Fruit fly (Drosophila melanogaster) whole organism, pupa: Measurements from ENCODE around the gene CG13630.

Experiments used
- CG12605 ChIP-seq: fragments of 200-800 bp; sonication (Bioruptor generic); IDR thresholded peaks from 2 replicates; pipeline ENCODE4 v1.3.6; 2022; ENCODE audit warnings: missing biosample characterization, missing genetic modification characterization
- CG13204 ChIP-seq: fragments of 200-800 bp; sonication (Bioruptor generic); optimal IDR thresholded peaks from 2 replicates; lab custom pipeline; 2018; ENCODE audit warnings: missing biosample characterization, mild to moderate bottlenecking, missing genetic modification characterization, moderate library complexity
- CG14655 ChIP-seq: fragments of 200-800 bp; sonication (Bioruptor generic); optimal IDR thresholded peaks from 3 replicates; lab custom pipeline; 2017; ENCODE audit warnings: mild to moderate bottlenecking, missing biosample characterization, missing genetic modification reagents, missing genetic modification characterization
- CG15710 ChIP-seq: fragments of 200-800 bp; sonication (Bioruptor generic); optimal IDR thresholded peaks from 2 replicates; lab custom pipeline; 2018; ENCODE audit warnings: missing biosample characterization, mild to moderate bottlenecking, missing genetic modification characterization, moderate library complexity
- CG17806 ChIP-seq: fragments of 200-800 bp; sonication (Bioruptor generic); optimal IDR thresholded peaks from 2 replicates; lab custom pipeline; 2018; ENCODE audit warnings: missing biosample characterization, mild to moderate bottlenecking, missing genetic modification characterization, moderate library complexity
- CG32121 ChIP-seq: fragments of 200-800 bp; sonication (Bioruptor generic); IDR thresholded peaks from 2 replicates; pipeline ENCODE4 v1.3.6; 2022; ENCODE audit warnings: missing biosample characterization, missing genetic modification characterization
- CG34367 ChIP-seq: fragments of 200-800 bp; sonication (Bioruptor generic); optimal IDR thresholded peaks from 2 replicates; lab custom pipeline; 2018; ENCODE audit warnings: missing biosample characterization, mild to moderate bottlenecking, missing genetic modification characterization
- CG4496 ChIP-seq: fragments of 200-800 bp; sonication (Bioruptor generic); IDR thresholded peaks from 3 replicates; pipeline ENCODE4 v1.3.6; 2022; ENCODE audit warnings: missing biosample characterization, missing genetic modification characterization
- CG8159 ChIP-seq: fragments of 200-800 bp; sonication (Bioruptor generic); optimal IDR thresholded peaks from 3 replicates; lab custom pipeline; 2018; ENCODE audit warnings: missing biosample characterization, mild to moderate bottlenecking, missing genetic modification characterization, moderate library complexity
- CG8301 ChIP-seq: fragments of 200-800 bp; sonication (Bioruptor generic); optimal IDR thresholded peaks from 2 replicates; lab custom pipeline; 2018; ENCODE audit warnings: missing biosample characterization, mild to moderate bottlenecking, missing genetic modification characterization
- CG9948 ChIP-seq: fragments of 200-800 bp; sonication (Bioruptor generic); optimal IDR thresholded peaks from 2 replicates; lab custom pipeline; 2018; ENCODE audit warnings: missing biosample characterization, mild to moderate bottlenecking, missing genetic modification characterization, moderate library complexity
- D1 ChIP-seq: fragments of 200-800 bp; sonication (Bioruptor generic); optimal IDR thresholded peaks from 2 replicates; lab custom pipeline; 2018; ENCODE audit warnings: missing biosample characterization, mild to moderate bottlenecking, missing genetic modification characterization, moderate library complexity
- EcR ChIP-seq: fragments of 200-800 bp; sonication (Bioruptor generic); optimal IDR thresholded peaks from 3 replicates; lab custom pipeline; 2019; ENCODE audit warnings: missing biosample characterization, missing genetic modification characterization, mild to moderate bottlenecking, moderate library complexity, missing genetic modification reagents
- Ets98B ChIP-seq: fragments of 200-800 bp; sonication (Bioruptor generic); IDR thresholded peaks from 2 replicates; pipeline ENCODE4 v1.3.6; 2022; ENCODE audit warnings: missing biosample characterization, missing genetic modification characterization
- Pif1A ChIP-seq: fragments of 200-800 bp; sonication (Bioruptor generic); optimal IDR thresholded peaks from 3 replicates; lab custom pipeline; 2016; ENCODE audit warnings: missing biosample characterization, missing genetic modification characterization
- fd96Ca ChIP-seq: fragments of 200-800 bp; sonication (Bioruptor generic); IDR thresholded peaks from 3 replicates; pipeline ENCODE4 v1.3.6; 2022; ENCODE audit warnings: missing biosample characterization, missing genetic modification characterization
- gl ChIP-seq: fragments of 200-800 bp; sonication (Bioruptor generic); optimal IDR thresholded peaks from 2 replicates; lab custom pipeline; 2018; ENCODE audit warnings: missing biosample characterization, mild to moderate bottlenecking, missing genetic modification characterization

CG13630 gene

DNA sequence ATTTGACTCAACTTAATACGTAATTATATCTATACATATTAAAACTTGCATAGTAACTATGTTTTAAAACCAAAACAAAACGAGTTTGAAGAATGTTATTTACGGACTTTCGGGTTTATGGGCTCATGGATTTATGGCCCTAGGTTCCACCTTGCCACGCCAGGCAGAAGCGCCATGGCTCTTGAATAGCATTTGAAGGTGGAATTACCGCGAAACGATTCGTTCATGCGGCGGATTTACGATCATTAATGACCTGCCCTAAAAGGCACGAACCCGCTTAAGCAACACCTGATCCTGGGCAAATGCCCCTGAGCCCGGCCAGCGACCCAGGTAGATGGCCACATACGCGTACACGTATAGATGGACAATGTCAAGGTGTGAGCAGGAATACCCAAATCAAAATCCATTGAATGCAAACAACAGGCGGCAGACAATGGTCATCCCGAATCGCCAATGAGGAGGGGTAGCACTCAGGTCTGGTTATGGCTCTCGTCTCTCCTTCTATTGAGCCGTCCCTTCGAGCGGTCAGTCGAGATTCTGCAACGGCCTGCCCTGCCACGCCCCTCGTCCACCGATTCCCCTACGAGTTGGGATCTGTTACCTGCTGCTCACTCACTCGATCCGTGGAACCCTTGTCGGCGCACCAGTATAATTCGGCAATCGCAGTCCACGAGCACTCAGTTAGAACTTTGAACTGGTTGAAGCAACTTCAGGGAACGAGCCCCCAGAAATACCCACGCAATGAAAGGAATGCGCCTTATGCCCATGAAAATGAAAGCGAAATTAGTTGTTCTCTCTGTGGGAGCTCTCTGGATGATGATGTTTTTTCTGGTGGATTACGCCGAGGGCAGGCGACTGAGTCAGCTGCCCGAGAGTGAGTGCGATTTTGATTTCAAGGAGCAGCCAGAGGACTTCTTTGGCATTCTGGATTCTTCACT lies 30.2 kb upstream of the CG13630 start, which contains the start of gene tld:
TSS of gene tld (plus strand) at position 677 of the 938 bp plus-strand sequence.
- TF ChIP-seq D1 (tag; lab: Kevin White, UChicago) (no peak), CG15710 (tag; lab: Kevin White, UChicago) (no peak), Pif1A (GFP tag; lab: Kevin White, UChicago) (no peak), CG12605 (no peak)
- TF ChIP-seq, all 21 proteins: peak for 0

- TF ChIP-seq CG32121 (GFP tag; lab: Robert Waterston, UW) (no peak), fd96Ca (GFP tag; lab: Robert Waterston, UW) (no peak), CG4496 (GFP tag; lab: Robert Waterston, UW) (no peak), CG13204 (GFP tag; lab: Kevin White, UChicago) (no peak)
Measured at dm6 chr3R:24727038-24727437, 7.9 kb upstream of the CG13630 start.

DNA sequence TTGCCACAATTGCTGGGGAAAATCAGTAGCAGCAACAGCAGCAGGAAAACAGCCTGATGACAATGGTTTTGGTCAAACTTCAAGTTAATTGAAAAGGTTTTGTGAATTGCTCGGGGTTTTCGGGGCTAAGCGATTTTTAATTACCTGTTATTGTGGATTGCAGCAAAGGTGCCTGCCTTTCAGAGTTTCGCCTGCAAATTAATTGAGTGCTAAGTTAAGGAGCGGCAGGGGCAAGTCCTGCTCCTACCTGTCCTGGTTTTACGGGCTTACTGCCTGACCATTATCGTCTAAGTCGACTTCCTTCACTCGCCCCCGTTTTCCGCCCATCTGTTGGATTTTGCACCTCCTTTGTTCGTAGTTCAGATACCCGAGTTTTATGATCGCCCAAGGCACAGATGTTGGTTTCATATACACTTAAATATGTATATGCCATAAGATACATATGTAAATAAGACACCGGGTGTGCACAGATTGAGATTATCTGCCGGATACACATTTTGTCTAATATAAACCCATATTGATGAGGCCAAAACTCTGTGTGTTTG lies 7.3 kb upstream of the CG13630 start:
- TF ChIP-seq CG12605 (no peak), EcR (GFP tag; lab: Kevin White, UChicago) (no peak), Ets98B (GFP tag; lab: Robert Waterston, UW) (no peak), fd96Ca (GFP tag; lab: Robert Waterston, UW) (no peak), CG9948 (tag; lab: Kevin White, UChicago) (no peak), gl (tag; lab: Kevin White, UChicago) (no peak), CG17806 (tag; lab: Kevin White, UChicago) (no peak)

DNA sequence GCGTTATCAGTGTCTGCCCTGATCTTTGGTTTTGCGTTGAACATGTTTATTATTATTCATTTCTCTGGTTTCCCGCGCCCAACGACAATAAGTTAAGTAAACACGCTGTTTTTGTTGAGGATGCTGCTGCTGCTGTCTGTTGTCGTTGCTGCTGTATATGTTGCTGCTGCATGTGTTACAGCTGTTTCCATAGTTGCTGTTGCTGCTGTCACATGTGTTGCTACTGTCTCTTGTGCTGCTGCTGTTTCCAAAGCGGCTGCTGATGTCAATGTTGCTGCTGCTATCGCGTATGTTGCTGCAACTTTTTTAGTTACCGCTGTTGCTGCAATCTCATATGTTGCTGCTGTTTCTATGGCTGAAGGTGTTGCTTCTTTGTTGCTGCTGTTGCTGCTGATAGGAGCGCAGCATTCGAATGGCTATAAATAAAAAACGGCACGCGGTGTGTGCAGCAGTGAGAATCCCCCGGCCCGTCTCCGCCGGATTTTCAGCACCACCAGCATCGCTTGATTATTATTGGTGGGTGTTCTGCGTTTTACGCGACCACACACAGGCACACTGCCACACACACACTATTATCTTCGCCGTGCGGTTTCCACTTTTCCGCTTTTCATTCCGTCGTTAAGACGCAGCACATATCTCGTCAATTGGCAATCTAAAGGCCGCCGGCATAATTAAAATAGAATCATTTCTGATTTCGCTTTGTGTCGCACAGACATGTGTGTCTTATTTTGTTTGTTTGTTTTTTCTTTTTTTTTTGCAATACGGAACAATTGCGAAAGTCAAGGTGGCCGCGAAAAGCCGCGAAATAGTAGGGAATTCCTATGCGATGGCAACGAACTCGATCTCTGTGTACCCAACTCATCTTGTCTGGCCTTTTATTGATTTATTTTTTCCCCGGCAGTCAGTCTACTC lies 1.6 kb upstream of the CG13630 start:
- peak; percentile 69; the same call in 2 of the 3 replicates for TF ChIP-seq fd96Ca (GFP tag; lab: Robert Waterston, UW)
- peak; percentile 48 for TF ChIP-seq CG14655 (GFP tag; lab: Kevin White, UChicago)
- TF ChIP-seq CG17806 (tag; lab: Kevin White, UChicago) = no peak
- no peak for TF ChIP-seq Pif1A (GFP tag; lab: Kevin White, UChicago)
- no peak for TF ChIP-seq D1 (tag; lab: Kevin White, UChicago)
- peak; percentile 45; the same call in 2 of the 3 replicates for TF ChIP-seq CG4496 (GFP tag; lab: Robert Waterston, UW)
- peak; percentile 47 for TF ChIP-seq EcR (GFP tag; lab: Kevin White, UChicago)
- TF ChIP-seq CG32121 (GFP tag; lab: Robert Waterston, UW) = peak; percentile 71
- peak; percentile 16 for TF ChIP-seq CG8301 (tag; lab: Kevin White, UChicago)
- TF ChIP-seq gl (tag; lab: Kevin White, UChicago) = no peak
- TF ChIP-seq, all 21 proteins: peak for 6

- TF ChIP-seq CG8301 (tag; lab: Kevin White, UChicago) (no peak), CG32121 (GFP tag; lab: Robert Waterston, UW) (no peak), fd96Ca (GFP tag; lab: Robert Waterston, UW) (no peak), gl (tag; lab: Kevin White, UChicago) (no peak), CG34367 (tag; lab: Kevin White, UChicago) (no peak), CG8159 (no peak)
- TF ChIP-seq, all 21 proteins: peak for 0
Measured at dm6 chr3R:24717289-24717688, 1.9 kb downstream of the CG13630 start, which contains the start of gene Polr2L. TSS of gene Polr2L (plus strand) at chr3R:24717511.

DNA sequence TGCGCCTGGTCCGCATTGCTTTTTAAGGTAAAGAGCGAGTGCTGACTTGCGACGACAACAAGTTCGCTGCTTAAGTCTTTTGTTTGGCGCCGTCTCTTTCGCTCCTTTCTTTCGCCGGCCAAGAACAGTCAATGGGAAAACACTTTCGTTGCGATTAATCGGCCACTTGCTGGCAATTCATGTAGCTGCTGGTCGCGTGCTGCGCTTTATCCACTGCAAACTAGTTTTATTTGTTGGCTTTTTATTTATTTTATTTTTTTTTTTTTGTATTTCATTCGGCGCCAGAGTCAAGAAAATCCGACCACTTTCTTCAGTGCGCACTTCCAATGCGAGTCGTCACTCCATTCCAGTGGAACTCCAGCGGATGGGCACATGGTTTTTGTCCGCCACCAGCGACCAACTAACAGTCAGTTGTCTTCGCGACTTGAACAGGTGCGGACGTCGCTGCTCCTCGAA lies 6.8 kb downstream of the CG13630 start, which contains the start of the genes CG13627 and CG46316:
TSS of gene CG13627 (plus strand) at position 406 of the 456 bp plus-strand sequence.
TSS of gene CG46316 (plus strand) at position 406 of the 456 bp plus-strand sequence.
- TF ChIP-seq CG8301 (tag; lab: Kevin White, UChicago) = no peak
- peak; percentile 32 for TF ChIP-seq CG14655 (GFP tag; lab: Kevin White, UChicago)
- TF ChIP-seq Ets98B (GFP tag; lab: Robert Waterston, UW) = peak; percentile 57
- no peak for TF ChIP-seq CG34367 (tag; lab: Kevin White, UChicago)
- TF ChIP-seq fd96Ca (GFP tag; lab: Robert Waterston, UW) = 0 out of 3 replicates have a peak, but pooled peaks have one; percentile 11
- peak; percentile 17; the same call in 1 of the 2 replicates for TF ChIP-seq CG32121 (GFP tag; lab: Robert Waterston, UW)

DNA sequence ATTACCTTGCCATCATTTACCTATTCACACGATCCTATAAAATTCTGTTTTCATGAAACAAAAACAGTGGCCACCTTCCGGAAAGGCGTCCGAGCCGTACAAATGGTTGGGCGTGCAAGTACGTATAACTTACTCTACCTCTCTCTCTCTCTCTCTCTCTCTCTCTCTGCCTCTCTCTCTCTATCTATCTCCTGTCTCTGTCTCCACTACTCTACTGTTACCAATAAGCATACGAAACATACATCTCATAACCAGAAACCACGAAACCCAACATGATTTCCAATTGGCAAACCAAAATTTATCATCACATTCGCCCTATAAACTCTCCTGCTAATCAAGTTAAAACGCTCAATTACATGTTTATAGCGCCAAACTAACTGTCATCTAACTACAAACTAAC lies 19.9 kb downstream of the CG13630 start:
- TF ChIP-seq CG8159 (no peak), CG12605 (no peak), gl (tag; lab: Kevin White, UChicago) (no peak), CG14655 (GFP tag; lab: Kevin White, UChicago) (no peak), Pif1A (GFP tag; lab: Kevin White, UChicago) (no peak), CG32121 (GFP tag; lab: Robert Waterston, UW) (no peak), Ets98B (GFP tag; lab: Robert Waterston, UW) (no peak), fd96Ca (GFP tag; lab: Robert Waterston, UW) (no peak)
